Fruit fly (Drosophila melanogaster) whole organism, embryonic: ENCODE measurements around the gene Dpy-30L1.
A peak's percentile ranks its signal among the peaks of the same experiment; 100 is the strongest.

ENCODE experiments used
- Ada2b ChIP-seq: fragments of 200-800 bp; sonication (Bioruptor generic); IDR thresholded peaks from 2 replicates; pipeline ENCODE4 v1.3.6; 2022; ENCODE audit warnings: missing biosample characterization, missing genetic modification characterization
- CG12391 ChIP-seq: fragments of 200-800 bp; sonication (Bioruptor generic); optimal IDR thresholded peaks from 3 replicates; lab custom pipeline; 2018; ENCODE audit warnings: missing biosample characterization, mild to moderate bottlenecking, missing genetic modification characterization, moderate library complexity
- CG13296 ChIP-seq: fragments of 200-800 bp; sonication (Bioruptor generic); optimal IDR thresholded peaks from 3 replicates; lab custom pipeline; 2018; ENCODE audit warnings: missing biosample characterization, mild to moderate bottlenecking, missing genetic modification characterization
- CG14667 ChIP-seq: fragments of 200-800 bp; sonication (Bioruptor generic); IDR thresholded peaks from 2 replicates; pipeline ENCODE4 v1.3.6; 2022; ENCODE audit warnings: missing biosample characterization, missing genetic modification characterization
- CG14710 ChIP-seq: fragments of 200-800 bp; sonication (Bioruptor generic); optimal IDR thresholded peaks from 3 replicates; lab custom pipeline; 2019; ENCODE audit warnings: missing biosample characterization, mild to moderate bottlenecking, missing genetic modification characterization, moderate library complexity
- CG17361 ChIP-seq: fragments of 200-800 bp; sonication (Bioruptor generic); IDR thresholded peaks from 3 replicates; pipeline ENCODE4 v1.3.6; 2022; ENCODE audit warnings: missing biosample characterization, missing genetic modification characterization
- CG18764 ChIP-seq: fragments of 200-800 bp; sonication (Bioruptor generic); optimal IDR thresholded peaks from 3 replicates; lab custom pipeline; 2016; ENCODE audit warnings: missing biosample characterization, missing genetic modification characterization
- CG30020 ChIP-seq: fragments of 200-800 bp; optimal IDR thresholded peaks from 2 replicates; lab custom pipeline; 2019; ENCODE audit warnings: missing biosample characterization, mild to moderate bottlenecking, missing genetic modification characterization, moderate library complexity
- CG30403 ChIP-seq: fragments of 200-800 bp; sonication (Bioruptor generic); optimal IDR thresholded peaks from 3 replicates; lab custom pipeline; 2016; ENCODE audit warnings: missing biosample characterization, missing genetic modification characterization
- CG34422 ChIP-seq: fragments of 200-800 bp; sonication (Bioruptor generic); IDR thresholded peaks from 3 replicates; pipeline ENCODE4 v1.3.6; 2022; ENCODE audit warnings: missing biosample characterization, missing genetic modification characterization
- CG3726 ChIP-seq: fragments of 200-800 bp; sonication (Bioruptor generic); IDR thresholded peaks from 3 replicates; pipeline ENCODE4, ENCODE4 v1.3.6; 2022; ENCODE audit warnings: missing biosample characterization, missing genetic modification characterization
- CG4820 ChIP-seq: fragments of 200-800 bp; sonication (Bioruptor generic); optimal IDR thresholded peaks from 3 replicates; lab custom pipeline; 2016; ENCODE audit warnings: missing biosample characterization, missing genetic modification characterization
- CG6272 ChIP-seq: fragments of 200-800 bp; sonication (Bioruptor generic); IDR thresholded peaks from 2 replicates; pipeline ENCODE4 v1.3.6; 2022; ENCODE audit warnings: missing biosample characterization, missing genetic modification characterization
- CG7357 ChIP-seq: fragments of 200-800 bp; sonication (Bioruptor generic); IDR thresholded peaks from 3 replicates; pipeline ENCODE4 v1.3.6; 2022; ENCODE audit warnings: missing biosample characterization, missing genetic modification characterization
- CHES-1-like ChIP-seq: fragments of 200-800 bp; sonication (Bioruptor generic); optimal IDR thresholded peaks from 2 replicates; lab custom pipeline; 2016; ENCODE audit warnings: missing biosample characterization, missing genetic modification characterization
- CoRest ChIP-seq: fragments of 200-800 bp; sonication (Bioruptor generic); optimal IDR thresholded peaks from 3 replicates; lab custom pipeline; 2018; ENCODE audit warnings: missing biosample characterization, mild to moderate bottlenecking, missing genetic modification characterization, moderate library complexity
- Dref ChIP-seq: fragments of 200-800 bp; sonication (Bioruptor generic); IDR thresholded peaks from 2 replicates; pipeline ENCODE4 v1.3.6; 2022; ENCODE audit warnings: missing biosample characterization, missing genetic modification characterization
- E2f2 ChIP-seq: fragments of 200-800 bp; sonication (Bioruptor generic); IDR thresholded peaks from 2 replicates; pipeline ENCODE4 v1.3.6; 2022; ENCODE audit warnings: missing biosample characterization, missing genetic modification characterization
- Ets97D ChIP-seq: fragments of 200-800 bp; sonication (Bioruptor generic); optimal IDR thresholded peaks from 3 replicates; lab custom pipeline; 2016; ENCODE audit warnings: missing biosample characterization, missing genetic modification characterization
- Hr78 ChIP-seq, 2 experiments: fragments of 200-800 bp in 1 of 2; fragments of >200 bp in 1 of 2; sonication (Bioruptor generic) in 1 of 2; optimal IDR thresholded peaks; 2 replicates each; lab custom pipeline; 2017 to 2019; ENCODE audit warnings: missing biosample characterization in 2 of 2, missing genetic modification characterization in 2 of 2, mild to moderate bottlenecking in 1 of 2, moderate library complexity in 1 of 2
- Med ChIP-seq: fragments of 200-800 bp; sonication (Bioruptor generic); peaks from one replicate; lab custom pipeline; 2016; ENCODE audit warnings: missing biosample characterization, missing genetic modification characterization, mild to moderate bottlenecking, inconsistent platforms, moderate library complexity
- Myb ChIP-seq: fragments of 200-800 bp; sonication (Bioruptor generic); optimal IDR thresholded peaks from 2 replicates; lab custom pipeline; 2016; ENCODE audit warnings: missing biosample characterization, missing genetic modification characterization
- NFAT ChIP-seq: fragments of 200-800 bp; sonication (Bioruptor generic); IDR thresholded peaks from 2 replicates; pipeline ENCODE4 v1.3.6; 2022; ENCODE audit warnings: missing biosample characterization, missing genetic modification characterization
- NfI ChIP-seq: fragments of 200-800 bp; sonication (Bioruptor generic); optimal IDR thresholded peaks from 3 replicates; lab custom pipeline; 2018; ENCODE audit warnings: missing biosample characterization, mild to moderate bottlenecking, missing genetic modification characterization, moderate library complexity
- Poxn ChIP-seq: fragments of 200-800 bp; sonication (Bioruptor generic); IDR thresholded peaks from 2 replicates; pipeline ENCODE4 v1.3.6; 2022; ENCODE audit warnings: missing biosample characterization, missing genetic modification characterization
- Sox102F ChIP-seq: fragments of 200-800 bp; sonication (Bioruptor generic); optimal IDR thresholded peaks from 2 replicates; lab custom pipeline; 2018; ENCODE audit warnings: missing biosample characterization, mild to moderate bottlenecking, missing genetic modification characterization, moderate library complexity
- Sry-δ ChIP-seq: fragments of 200-800 bp; sonication (Bioruptor generic); optimal IDR thresholded peaks from 2 replicates; lab custom pipeline; 2016; ENCODE audit warnings: missing biosample characterization, missing genetic modification characterization
- Xbp1 ChIP-seq: fragments of 200-800 bp; sonication (Bioruptor generic); optimal IDR thresholded peaks from 3 replicates; lab custom pipeline; 2016; ENCODE audit warnings: missing biosample characterization, mild to moderate bottlenecking, missing genetic modification characterization
- bsh ChIP-seq, 2 experiments: fragments of 200-800 bp; sonication (Bioruptor generic); optimal IDR thresholded peaks; 2 replicates each; lab custom pipeline; 2017 to 2018; ENCODE audit warnings: mild to moderate bottlenecking in 2 of 2, missing biosample characterization in 2 of 2, missing genetic modification characterization in 2 of 2, moderate library complexity in 1 of 2
- chif ChIP-seq, 2 experiments: fragments of 200-800 bp; sonication (Bioruptor generic); optimal IDR thresholded peaks; 3 replicates each; lab custom pipeline; 2016; ENCODE audit warnings: missing biosample characterization in 2 of 2, missing genetic modification characterization in 2 of 2
- dmrt11E ChIP-seq: fragments of 200-800 bp; sonication (Bioruptor generic); optimal IDR thresholded peaks from 3 replicates; lab custom pipeline; 2018; ENCODE audit warnings: missing biosample characterization, mild to moderate bottlenecking, missing genetic modification characterization, moderate library complexity
- gfzf ChIP-seq: fragments of 200-800 bp; sonication (Bioruptor generic); optimal IDR thresholded peaks from 2 replicates; lab custom pipeline; 2016; ENCODE audit warnings: missing biosample characterization, mild to moderate bottlenecking, missing genetic modification characterization, moderate library complexity
- lmd ChIP-seq: fragments of 200-800 bp; sonication (Bioruptor generic); IDR thresholded peaks from 2 replicates; pipeline ENCODE4 v1.3.6; 2022; ENCODE audit warnings: missing biosample characterization, missing genetic modification characterization
- lola ChIP-seq, 3 experiments: fragments of >200 bp in 2 of 3; fragments of 200-800 bp in 1 of 3; sonication (Bioruptor generic) in 1 of 3; optimal IDR thresholded peaks; 2 replicates each; lab custom pipeline; 2017 to 2019; ENCODE audit warnings: missing biosample characterization in 3 of 3, missing genetic modification characterization in 3 of 3, mild to moderate bottlenecking in 1 of 3, moderate library complexity in 1 of 3
- mam ChIP-seq: fragments of 200-800 bp; sonication (Bioruptor generic); optimal IDR thresholded peaks from 3 replicates; lab custom pipeline; 2016; ENCODE audit warnings: missing biosample characterization, missing genetic modification characterization
- pnt ChIP-seq: fragments of 200-800 bp; sonication (Bioruptor generic); optimal IDR thresholded peaks from 3 replicates; lab custom pipeline; 2016; ENCODE audit warnings: missing biosample characterization, missing genetic modification characterization
- sens ChIP-seq: fragments of 200-800 bp; sonication (Bioruptor generic); peaks from one replicate; lab custom pipeline; 2016; ENCODE audit warnings: missing biosample characterization, missing genetic modification characterization
- shn ChIP-seq: fragments of 200-800 bp; sonication (Bioruptor generic); optimal IDR thresholded peaks from 3 replicates; lab custom pipeline; 2016; ENCODE audit warnings: missing biosample characterization, missing genetic modification characterization
- stc ChIP-seq: fragments of 200-800 bp; sonication (Bioruptor generic); IDR thresholded peaks from 2 replicates; pipeline ENCODE4 v1.3.6; 2022; ENCODE audit warnings: missing biosample characterization, missing genetic modification characterization

The Dpy-30L1 gene

dm6 chr2L:10735923-10736322 lies 3.5 kb downstream of the Dpy-30L1 start, which contains the start of gene Nup107 (continued):
- TF ChIP-seq CG30403 (GFP tag; lab: Kevin White, UChicago) (peak; percentile 35), shn (peak; percentile 30), lola (GFP tag; optimal IDR thresholded peaks at IDR 0.05; lab: Kevin White, UChicago) (peak in 1 of 3 experiments; percentile 2), CG34422 (GFP tag; lab: Robert Waterston, UW) (peak; percentile 43; the same call in 1 of the 3 replicates), Xbp1 (GFP tag; lab: Kevin White, UChicago) (peak; percentile 38), Med (GFP tag; lab: Kevin White, UChicago) (peak; percentile 72), Hr78 (GFP tag; optimal IDR thresholded peaks at IDR 0.05; lab: Kevin White, UChicago) (peak in 1 of 2 experiments; percentile 2), NFAT (GFP tag; lab: Robert Waterston, UW) (0 out of 2 replicates have a peak, but pooled peaks have one; percentile 7), CHES-1-like (peak; percentile 6), CG18764 (GFP tag; lab: Kevin White, UChicago) (peak; percentile 37), dmrt11E (tag; lab: Kevin White, UChicago) (peak; percentile 26), NfI (GFP tag; lab: Kevin White, UChicago) (peak; percentile 29), Sry-δ (GFP tag; lab: Kevin White, UChicago) (peak; percentile 58), sens (peak; percentile 84), Myb (GFP tag; lab: Kevin White, UChicago) (peak; percentile 18), chif (GFP tag; optimal IDR thresholded peaks at IDR 0.05; lab: Kevin White, UChicago) (peak in 1 of 2 experiments; percentile 34), lmd (GFP tag; lab: Robert Waterston, UW) (peak; percentile 5; the same call in 1 of the 2 replicates), stc (GFP tag; lab: Robert Waterston, UW) (no peak), Dref (GFP tag; lab: Robert Waterston, UW) (peak; percentile 44), CG12391 (tag; lab: Kevin White, UChicago) (peak; percentile 32), Ets97D (GFP tag; lab: Kevin White, UChicago) (peak; percentile 8), CG13296 (no peak), CG14667 (no peak), CG17361 (GFP tag; lab: Robert Waterston, UW) (peak; percentile 32; the same call in 1 of the 3 replicates), CG14710 (peak; percentile 28), Poxn (GFP tag; lab: Robert Waterston, UW) (no peak), CG7357 (GFP tag; lab: Robert Waterston, UW) (peak; percentile 94), CG3726 (GFP tag; lab: Robert Waterston, UW) (no peak), CG4820 (GFP tag; lab: Kevin White, UChicago) (peak; percentile 9), pnt (peak; percentile 8), CG6272 (GFP tag; lab: Robert Waterston, UW) (peak; percentile 25; the same call in 1 of the 2 replicates), CG30020 (tag; lab: Kevin White, UChicago) (peak; percentile 88), mam (peak; percentile 45), E2f2 (GFP tag; lab: Robert Waterston, UW) (peak; percentile 73), Sox102F (GFP tag; lab: Kevin White, UChicago) (peak; percentile 11), Ada2b (GFP tag; lab: Robert Waterston, UW) (no peak), bsh (GFP tag; optimal IDR thresholded peaks at IDR 0.05; lab: Kevin White, UChicago) (peak in 1 of 2 experiments; percentile 13), gfzf (peak; percentile 87), CoRest (tag; lab: Kevin White, UChicago) (peak; percentile 30)
- TF ChIP-seq, all 482 proteins: peak for 102
